Worm (Caenorhabditis elegans) whole organism, late embryonic: ENCODE measurements around the gene dcap-1.
A peak's percentile ranks its signal among the peaks of the same experiment; 100 is the strongest.

Source experiments
- C38D4.7 ChIP-seq: fragments of 200-800 bp; sonication (Bioruptor generic); optimal IDR thresholded peaks from 2 replicates; lab custom pipeline; 2018; ENCODE audit warnings: mild to moderate bottlenecking, missing genetic modification characterization, moderate library complexity, missing compliant biosample characterization
- F13H6.1 ChIP-seq: sonication (generic microtip); optimal IDR thresholded peaks from 2 replicates; lab custom pipeline; 2016; ENCODE audit warnings: missing genetic modification characterization, missing compliant biosample characterization
- T23F11.4 ChIP-seq: fragments of 200-800 bp; sonication (Bioruptor generic); optimal IDR thresholded peaks from 2 replicates; lab custom pipeline; 2018; ENCODE audit warnings: mild to moderate bottlenecking, missing genetic modification characterization, missing compliant biosample characterization
- ceh-2 ChIP-seq: sonication (generic microtip); optimal IDR thresholded peaks from 2 replicates; lab custom pipeline; 2016; ENCODE audit warnings: missing genotype, missing genetic modification characterization, missing compliant biosample characterization
- ceh-30 ChIP-seq: fragments of 150-350 bp; optimal IDR thresholded peaks from 2 replicates; lab custom pipeline; 2014; ENCODE audit warnings: missing biosample characterization, missing genetic modification characterization
- ceh-48 ChIP-seq: sonication (generic microtip); optimal IDR thresholded peaks from 2 replicates; lab custom pipeline; 2016; ENCODE audit warnings: missing genetic modification characterization, inconsistent platforms, missing compliant biosample characterization
- ceh-6 ChIP-seq: fragments of 200-800 bp; sonication (Bioruptor generic); optimal IDR thresholded peaks from 2 replicates; lab custom pipeline; 2018; ENCODE audit warnings: mild to moderate bottlenecking, missing genetic modification characterization, missing compliant biosample characterization
- gmeb-2 ChIP-seq: sonication (generic microtip); optimal IDR thresholded peaks from 2 replicates; lab custom pipeline; 2016; ENCODE audit warnings: missing genetic modification characterization, inconsistent platforms, missing compliant biosample characterization
- hlh-15 ChIP-seq: sonication (generic microtip); optimal IDR thresholded peaks from 2 replicates; lab custom pipeline; 2016; ENCODE audit warnings: missing genetic modification characterization, missing compliant biosample characterization
- hlh-30 ChIP-seq: sonication (generic microtip); optimal IDR thresholded peaks from 2 replicates; lab custom pipeline; 2017; ENCODE audit warnings: antibody characterized with exemption, missing genetic modification characterization, missing compliant biosample characterization; ENCODE audit not compliant: insufficient read depth
- hlh-8 ChIP-seq: sonication (generic microtip); optimal IDR thresholded peaks from 2 replicates; lab custom pipeline; 2016; ENCODE audit warnings: missing genotype, missing genetic modification characterization, missing compliant biosample characterization
- lim-6 ChIP-seq: sonication (generic microtip); optimal IDR thresholded peaks from 2 replicates; lab custom pipeline; 2016; ENCODE audit warnings: missing genetic modification characterization, missing compliant biosample characterization
- nfya-1 ChIP-seq: sonication (generic microtip); optimal IDR thresholded peaks from 2 replicates; lab custom pipeline; 2017; ENCODE audit warnings: missing genetic modification characterization, mild to moderate bottlenecking, missing compliant biosample characterization, antibody characterized with exemption, moderate library complexity
- pag-3 ChIP-seq: sonication (generic microtip); optimal IDR thresholded peaks from 2 replicates; lab custom pipeline; 2016; ENCODE audit warnings: missing compliant biosample characterization, missing genetic modification characterization, borderline replicate concordance
- pha-2 ChIP-seq: sonication (generic microtip); optimal IDR thresholded peaks from 2 replicates; lab custom pipeline; 2017; ENCODE audit warnings: mild to moderate bottlenecking, missing genetic modification characterization, missing compliant biosample characterization
- pha-4 ChIP-seq: fragments of 150-350 bp; optimal IDR thresholded peaks from 2 replicates; lab custom pipeline; 2018; ENCODE audit warnings: missing biosample characterization, missing genetic modification reagents, missing genetic modification characterization
- sox-2 ChIP-seq: fragments of 200-800 bp; sonication (Bioruptor generic); IDR thresholded peaks from 2 replicates; pipeline ENCODE4 v1.3.6; 2022; ENCODE audit warnings: missing genetic modification reagents, missing genetic modification characterization, missing compliant biosample characterization
- sox-4 ChIP-seq: sonication (generic microtip); optimal IDR thresholded peaks from 2 replicates; lab custom pipeline; 2017; ENCODE audit warnings: mild to moderate bottlenecking, missing genetic modification characterization, inconsistent platforms, missing compliant biosample characterization
- syd-9 ChIP-seq: sonication (generic microtip); optimal IDR thresholded peaks from 2 replicates; lab custom pipeline; 2016; ENCODE audit warnings: mild to moderate bottlenecking, missing genetic modification characterization, moderate library complexity, missing compliant biosample characterization
- tbx-2 ChIP-seq: sonication (generic microtip); optimal IDR thresholded peaks from 2 replicates; lab custom pipeline; 2016; ENCODE audit warnings: missing genetic modification characterization, missing compliant biosample characterization
- unc-42 ChIP-seq: sonication (generic microtip); optimal IDR thresholded peaks from 2 replicates; lab custom pipeline; 2016; ENCODE audit warnings: missing genotype, missing genetic modification characterization, missing compliant biosample characterization
- ztf-16 ChIP-seq: sonication (generic microtip); optimal IDR thresholded peaks from 2 replicates; lab custom pipeline; 2017; ENCODE audit warnings: missing genetic modification characterization, missing compliant biosample characterization

Gene dcap-1

DNA sequence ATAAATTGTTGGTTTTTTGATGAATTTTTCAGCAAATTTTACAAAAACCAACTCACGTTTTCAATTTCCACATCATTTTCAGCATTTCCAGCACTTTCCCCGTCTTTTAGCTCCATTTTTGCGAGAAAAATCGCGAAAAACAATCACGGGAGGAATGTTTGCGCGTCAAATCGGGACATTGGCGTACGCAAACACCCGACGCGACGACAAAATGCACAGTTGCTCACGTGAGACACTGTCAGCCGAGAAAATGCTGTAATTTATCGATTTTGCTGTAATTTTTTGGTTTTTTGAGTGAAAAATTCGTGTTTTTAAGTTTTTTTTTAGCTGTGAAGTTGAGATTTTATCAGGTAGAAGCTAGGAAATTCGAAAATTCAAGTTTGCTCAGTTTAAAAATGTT lies 45.0 kb downstream of the dcap-1 start, which contains the start of gene Y55F3AM.9:
TSS of gene Y55F3AM.9 (minus strand) at position 189 of the 400 bp plus-strand sequence.
- peak; percentile 46 for TF ChIP-seq ceh-30 (tag; lab: Kevin White, UChicago)
- TF ChIP-seq ceh-48 (tag; lab: Kevin White, UChicago) = peak; percentile 46
- TF ChIP-seq tbx-2 (tag; lab: Kevin White, UChicago) = peak; percentile 1
- peak; percentile 30 for TF ChIP-seq nfya-1 (tag; lab: Kevin White, UChicago)
- TF ChIP-seq ztf-16 (tag; lab: Kevin White, UChicago) = no peak
- no peak for TF ChIP-seq hlh-15 (tag; lab: Kevin White, UChicago)
- peak; percentile 92 for TF ChIP-seq hlh-30 (tag; lab: Kevin White, UChicago)

DNA sequence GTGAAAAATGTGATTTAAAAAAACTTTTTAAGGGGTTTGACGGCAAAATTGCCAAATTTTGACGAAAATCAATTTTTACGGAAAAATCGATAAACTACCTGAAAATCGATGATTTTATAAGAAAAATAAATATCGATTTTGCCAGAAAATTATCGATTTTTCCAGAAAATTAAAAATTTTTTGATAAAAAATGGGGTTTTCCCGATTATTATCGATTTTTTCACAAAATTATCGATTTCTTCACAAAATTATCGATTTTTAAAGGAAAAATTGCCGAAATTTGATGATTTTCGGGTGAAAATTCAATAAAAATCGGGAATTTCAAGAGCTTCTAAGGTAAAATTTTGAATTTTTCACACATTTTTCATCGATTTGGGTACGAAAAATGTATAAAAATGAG lies 47.9 kb downstream of the dcap-1 start:
- TF ChIP-seq lim-6 (no peak), ceh-6 (GFP tag; lab: Kevin White, UChicago) (no peak), gmeb-2 (tag; lab: Kevin White, UChicago) (no peak), ceh-48 (tag; lab: Kevin White, UChicago) (peak; percentile 47)
- TF ChIP-seq, all 69 proteins: peak for 1

DNA sequence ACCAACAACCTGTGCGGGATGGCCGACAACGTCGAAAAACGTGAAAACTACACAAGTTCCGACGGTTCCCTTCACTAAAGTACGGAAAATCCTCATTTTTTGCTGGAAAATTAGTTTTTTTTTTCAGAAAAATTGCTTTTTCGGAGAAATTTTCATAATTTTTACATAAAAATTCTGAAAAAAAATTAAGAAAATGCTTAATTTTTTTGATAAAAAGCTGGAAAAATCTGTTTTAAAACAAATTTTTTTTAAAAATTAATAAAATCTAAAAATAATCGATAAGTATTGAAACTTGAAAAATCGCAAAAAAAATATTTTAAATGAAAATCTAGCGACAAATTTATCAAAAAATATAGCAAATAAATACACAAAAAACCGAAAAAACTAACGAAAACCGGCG lies 48.8 kb downstream of the dcap-1 start, which contains the start of gene immp-2:
TSS of gene immp-2 (minus strand) at position 101 of the 400 bp plus-strand sequence.
- TF ChIP-seq pha-4 (no peak), sox-2 (GFP tag; lab: Robert Waterston, UW) (no peak), C38D4.7 (GFP tag; lab: Kevin White, UChicago) (no peak), pha-2 (tag; lab: Kevin White, UChicago) (no peak), ceh-2 (tag; lab: Kevin White, UChicago) (no peak), T23F11.4 (GFP tag; lab: Kevin White, UChicago) (no peak), pag-3 (tag; lab: Kevin White, UChicago) (no peak), lim-6 (no peak), hlh-8 (tag; lab: Kevin White, UChicago) (no peak), sox-4 (no peak), ceh-30 (tag; lab: Kevin White, UChicago) (no peak), unc-42 (tag; lab: Kevin White, UChicago) (no peak), syd-9 (tag; lab: Kevin White, UChicago) (no peak), F13H6.1 (tag; lab: Kevin White, UChicago) (no peak)
